Fruit fly (Drosophila melanogaster): ENCODE measurements around the gene Raf.

Raf gene

DNA sequence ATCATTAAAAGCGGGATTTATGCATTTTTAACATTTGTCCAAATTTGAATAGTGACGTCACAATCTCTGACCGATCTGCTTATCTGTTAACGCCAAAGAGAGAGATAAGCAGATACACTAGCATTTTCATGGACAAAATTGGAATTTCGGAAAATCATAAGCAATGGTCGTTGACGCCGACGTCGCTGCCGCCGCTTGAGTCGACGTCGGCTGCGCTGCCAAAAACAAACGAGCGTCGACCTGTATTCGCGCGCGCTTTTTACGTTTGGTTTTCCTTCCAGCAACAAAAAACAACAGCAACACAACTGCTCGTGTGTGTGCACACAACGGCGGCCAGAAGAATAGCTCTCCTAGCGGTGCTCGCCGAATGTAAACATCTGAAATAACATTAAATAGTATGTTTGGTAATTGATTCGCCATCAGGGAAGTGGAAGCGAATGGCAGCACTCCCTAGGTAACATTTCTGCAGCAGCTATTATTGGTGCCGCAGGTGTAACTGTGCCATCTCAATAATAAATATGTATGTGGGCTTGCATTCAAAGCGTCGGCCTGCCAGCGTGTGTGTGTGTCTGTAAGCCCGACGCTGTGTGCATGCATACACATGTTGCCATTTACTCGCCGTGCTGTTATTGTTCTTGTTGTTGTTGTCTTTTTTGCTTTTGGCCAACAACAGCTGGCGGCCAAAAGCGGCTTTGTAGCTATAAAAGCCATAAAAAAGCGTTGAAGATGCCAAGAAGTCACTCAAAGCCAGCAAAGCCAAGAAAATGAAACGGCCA, 5.2 kb downstream of the Raf start (continued):
- TF ChIP-seq Awh (GFP tag; IDR thresholded peaks at IDR 0.05) (peak; percentile 99), CG4424 (GFP tag; optimal IDR thresholded peaks at IDR 0.05) (peak; percentile 84), CG31365 (tag; optimal IDR thresholded peaks at IDR 0.05) (peak; percentile 83), Ada2b (GFP tag; IDR thresholded peaks at IDR 0.05) (peak; percentile 95), dmrt11E (tag; optimal IDR thresholded peaks at IDR 0.05) (peak; percentile 89), ap (GFP tag; IDR thresholded peaks at IDR 0.05) (peak; percentile 97), CG1603 (tag; optimal IDR thresholded peaks at IDR 0.05) (peak; percentile 98), CG34422 (GFP tag; IDR thresholded peaks at IDR 0.05) (peak; percentile 98), CG1233 (GFP tag; optimal IDR thresholded peaks at IDR 0.05) (peak; percentile 92), cato (GFP tag; optimal IDR thresholded peaks at IDR 0.05; ENCODE audit: borderline replicate concordance) (peak; percentile 85), CG33557 (GFP tag; optimal IDR thresholded peaks at IDR 0.05) (peak; percentile 65), Tbp (GFP tag; optimal IDR thresholded peaks at IDR 0.05) (no peak), Taf1 (GFP tag; IDR thresholded peaks at IDR 0.05) (peak; percentile 89), CrebB (tag; optimal IDR thresholded peaks at IDR 0.05) (peak; percentile 94), CG15479 (GFP tag; optimal IDR thresholded peaks at IDR 0.05) (peak; percentile 44), CG4617 (GFP tag; optimal IDR thresholded peaks at IDR 0.05; ENCODE audit: borderline replicate concordance) (peak; percentile 69), CG14860 (GFP tag; IDR thresholded peaks at IDR 0.05; ENCODE audit: partially characterized antibody) (no peak), CG2116 (GFP tag; optimal IDR thresholded peaks at IDR 0.05) (peak; percentile 72), CG13624 (GFP tag; optimal IDR thresholded peaks at IDR 0.05) (peak; percentile 86), Nf-YC (tag; optimal IDR thresholded peaks at IDR 0.05) (peak; percentile 63), CG16813 (GFP tag; IDR thresholded peaks at IDR 0.05; ENCODE audit: partially characterized antibody) (no peak), Side (GFP tag; optimal IDR thresholded peaks at IDR 0.05) (peak; percentile 85), ATbp (GFP tag; optimal IDR thresholded peaks at IDR 0.05) (peak; percentile 98), z (GFP tag; IDR thresholded peaks at IDR 0.05) (no peak), GATAe (GFP tag; conservative IDR thresholded peaks at IDR 0.05) (peak; percentile 78), Optix (GFP tag; IDR thresholded peaks at IDR 0.05) (peak; percentile 98), CG8359 (GFP tag; optimal IDR thresholded peaks at IDR 0.05; ENCODE audit: borderline replicate concordance) (peak; percentile 79), PHDP (tag; optimal IDR thresholded peaks at IDR 0.05) (peak; percentile 95), dmrt99B (tag; optimal IDR thresholded peaks at IDR 0.05) (peak; percentile 97), D19A (tag; optimal IDR thresholded peaks at IDR 0.05) (peak; percentile 88), luna (GFP tag; optimal IDR thresholded peaks at IDR 0.05) (no peak), MESR4 (GFP tag; optimal IDR thresholded peaks at IDR 0.05) (peak; percentile 53), CG10462 (GFP tag; optimal IDR thresholded peaks at IDR 0.05) (peak; percentile 86), CG4707 (GFP tag; optimal IDR thresholded peaks at IDR 0.05) (peak; percentile 91), lbe (GFP tag; optimal IDR thresholded peaks at IDR 0.05) (peak; percentile 97), CG6175 (GFP tag; IDR thresholded peaks at IDR 0.05) (peak; percentile 88), Dp (GFP tag; optimal IDR thresholded peaks at IDR 0.05) (peak; percentile 30), CG2199 (GFP tag; IDR thresholded peaks at IDR 0.05) (peak; percentile 98), dysf (GFP tag; IDR thresholded peaks at IDR 0.05) (peak; percentile 97), Jarid2 (GFP tag; optimal IDR thresholded peaks at IDR 0.05) (peak; percentile 83), CG12659 (GFP tag; optimal IDR thresholded peaks at IDR 0.05) (peak; percentile 97), Vsx1 (GFP tag; optimal IDR thresholded peaks at IDR 0.05) (peak; percentile 89), Mad (GFP tag; optimal IDR thresholded peaks at IDR 0.05) (peak; percentile 93), Camta (GFP tag; optimal IDR thresholded peaks at IDR 0.05) (peak; percentile 83), sug (tag; optimal IDR thresholded peaks at IDR 0.05) (peak; percentile 76), CG6813 (GFP tag; optimal IDR thresholded peaks at IDR 0.05) (peak; percentile 92), CG12219 (GFP tag; optimal IDR thresholded peaks at IDR 0.05) (peak; percentile 97), CG8478 (optimal IDR thresholded peaks at IDR 0.05) (no peak), Gug (GFP tag; IDR thresholded peaks at IDR 0.05) (peak; percentile 98)
